Fruit fly (Drosophila melanogaster): ENCODE measurements around the gene obst-H.

obst-H gene

dm6 chr3L:15553993-15554644, 25.1 kb upstream of the obst-H start, which contains the start of gene AGO2 (continued):
- TF ChIP-seq maf-S (GFP tag; optimal IDR thresholded peaks at IDR 0.05) (no peak), inv (GFP tag; IDR thresholded peaks at IDR 0.05; ENCODE audit: partially characterized antibody) (peak; percentile 59; the same call in 1 of the 2 replicates), Dbx (GFP tag; IDR thresholded peaks at IDR 0.05) (0 out of 3 replicates have a peak, but pooled peaks have one; percentile 34), CG10267 (tag; optimal IDR thresholded peaks at IDR 0.05) (peak; percentile 41), sc (optimal IDR thresholded peaks at IDR 0.05) (no peak), sc (GFP tag; optimal IDR thresholded peaks at IDR 0.05) (no peak), CG6791 (GFP tag; IDR thresholded peaks at IDR 0.05; ENCODE audit: partially characterized antibody) (peak; percentile 70; the same call in 1 of the 3 replicates), CG15601 (tag; optimal IDR thresholded peaks at IDR 0.05) (peak; percentile 17), Aef1 (GFP tag; IDR thresholded peaks at IDR 0.05) (peak; percentile 70), kay (GFP tag; optimal IDR thresholded peaks at IDR 0.05) (peak; percentile 91)

- TF ChIP-seq CG11696 (GFP tag; IDR thresholded peaks at IDR 0.05) (0 out of 2 replicates have a peak, but pooled peaks have one; percentile 13), odd (GFP tag; optimal IDR thresholded peaks at IDR 0.05) (peak; percentile 16), caup (GFP tag; optimal IDR thresholded peaks at IDR 0.05; ENCODE audit: severe bottlenecking) (peak; percentile 74), HLHmδ (GFP tag; optimal IDR thresholded peaks at IDR 0.05) (no peak), CG10543 (GFP tag; optimal IDR thresholded peaks at IDR 0.05) (peak; percentile 54), HmgZ (tag; optimal IDR thresholded peaks at IDR 0.05) (peak; percentile 6), exex (tag; optimal IDR thresholded peaks at IDR 0.05) (peak; percentile 7), Hand (GFP tag; optimal IDR thresholded peaks at IDR 0.05) (peak; percentile 42), Side (GFP tag; optimal IDR thresholded peaks at IDR 0.05) (peak; percentile 15), row (GFP tag; IDR thresholded peaks at IDR 0.05) (no peak), tx (GFP tag; optimal IDR thresholded peaks at IDR 0.05) (no peak), PHDP (tag; optimal IDR thresholded peaks at IDR 0.05) (peak; percentile 26), CG17568 (GFP tag; optimal IDR thresholded peaks at IDR 0.05) (peak; percentile 54), CG6254 (GFP tag; optimal IDR thresholded peaks at IDR 0.05) (no peak), z (GFP tag; IDR thresholded peaks at IDR 0.05) (no peak), Fer3 (tag; optimal IDR thresholded peaks at IDR 0.05) (peak; percentile 48), CG8290 (GFP tag; optimal IDR thresholded peaks at IDR 0.05) (no peak), CG8290 (tag; optimal IDR thresholded peaks at IDR 0.05) (peak in 1 of 2 experiments; percentile 61), CG17328 (GFP tag; IDR thresholded peaks at IDR 0.05) (no peak), nau (GFP tag; optimal IDR thresholded peaks at IDR 0.05) (peak; percentile 54), Elba2 (GFP tag; optimal IDR thresholded peaks at IDR 0.05) (no peak), CG2120 (GFP tag; optimal IDR thresholded peaks at IDR 0.05) (peak; percentile 31), Atf6 (GFP tag; IDR thresholded peaks at IDR 0.05) (0 out of 2 replicates have a peak, but pooled peaks have one; percentile 15), Fer1 (GFP tag; optimal IDR thresholded peaks at IDR 0.05) (peak; percentile 56), fd3F (GFP tag; optimal IDR thresholded peaks at IDR 0.05) (peak; percentile 45), CG10209 (GFP tag; optimal IDR thresholded peaks at IDR 0.05) (peak; percentile 45), CG1233 (GFP tag; optimal IDR thresholded peaks at IDR 0.05) (peak; percentile 30), bab2 (GFP tag; optimal IDR thresholded peaks at IDR 0.05) (peak; percentile 32), Meics (GFP tag; optimal IDR thresholded peaks at IDR 0.05) (peak; percentile 53), CG12104 (GFP tag; optimal IDR thresholded peaks at IDR 0.05) (peak; percentile 10), CG2678 (tag; optimal IDR thresholded peaks at IDR 0.05) (peak; percentile 47), CG15514 (GFP tag; optimal IDR thresholded peaks at IDR 0.05) (peak; percentile 48), Med (GFP tag) (peak; percentile 72), danr (GFP tag; IDR thresholded peaks at IDR 0.05) (peak; percentile 20; the same call in 1 of the 2 replicates), seq (GFP tag; IDR thresholded peaks at IDR 0.05) (0 out of 2 replicates have a peak, but pooled peaks have one; percentile 19), CG2889 (GFP tag; IDR thresholded peaks at IDR 0.05) (no peak), Asciz (GFP tag; optimal IDR thresholded peaks at IDR 0.05) (peak; percentile 28), ATbp (GFP tag; optimal IDR thresholded peaks at IDR 0.05) (peak; percentile 59)
Measured at dm6 chr3L:15548843-15549242, 19.8 kb upstream of the obst-H start.

All from whole organism, embryonic.